Worm (Caenorhabditis elegans) whole organism, L4 larva: Measurements from ENCODE around the gene dnj-20.

Source experiments
- F26F4.8 ChIP-seq: fragments of 200-800 bp; sonication (Bioruptor generic); conservative IDR thresholded peaks from 2 replicates; pipeline ENCODE4 v1.3.6; 2022; ENCODE audit warnings: missing genetic modification characterization, missing compliant biosample characterization
- R02D3.7 ChIP-seq: fragments of 150-350 bp; sonication (generic microtip); optimal IDR thresholded peaks from 3 replicates; lab custom pipeline; 2014; ENCODE audit warnings: missing biosample characterization, missing genetic modification characterization
- T20F7.1 ChIP-seq: fragments of 200-800 bp; sonication (Bioruptor generic); optimal IDR thresholded peaks from 2 replicates; lab custom pipeline; 2018; ENCODE audit warnings: mild to moderate bottlenecking, missing genetic modification characterization, missing compliant biosample characterization
- T26A8.4 ChIP-seq: fragments of 200-800 bp; sonication (Bioruptor generic); IDR thresholded peaks from 2 replicates; pipeline ENCODE4 v1.3.6; 2022; ENCODE audit warnings: missing genetic modification characterization, missing compliant biosample characterization
- Y48G9A.11 ChIP-seq: fragments of 200-800 bp; sonication (Bioruptor generic); IDR thresholded peaks from 2 replicates; pipeline ENCODE4 v1.3.6; 2022; ENCODE audit warnings: missing genetic modification reagents, missing genetic modification characterization, missing compliant biosample characterization
- aha-1 ChIP-seq: fragments of 150-350 bp; peaks from one replicate; lab custom pipeline; 2014; ENCODE audit warnings: missing biosample characterization, missing genetic modification characterization
- aly-2 ChIP-seq: sonication (generic microtip); optimal IDR thresholded peaks from 2 replicates; lab custom pipeline; 2018; ENCODE audit warnings: missing biosample characterization, missing genetic modification characterization
- arid-1 ChIP-seq: fragments of 200-800 bp; sonication (Bioruptor generic); conservative IDR thresholded peaks from 2 replicates; pipeline ENCODE4 v1.3.6; 2022; ENCODE audit warnings: missing genetic modification reagents, missing genetic modification characterization, missing compliant biosample characterization
- attf-4 ChIP-seq: sonication (generic microtip); optimal IDR thresholded peaks from 3 replicates; lab custom pipeline; 2017; ENCODE audit warnings: missing biosample characterization, missing genetic modification characterization
- ceh-32 ChIP-seq: sonication (generic microtip); optimal IDR thresholded peaks from 2 replicates; lab custom pipeline; 2016; ENCODE audit warnings: mild to moderate bottlenecking, missing genetic modification characterization, missing compliant biosample characterization; ENCODE audit not compliant: poor library complexity
- ceh-62 ChIP-seq: sonication (generic microtip); optimal IDR thresholded peaks from 2 replicates; lab custom pipeline; 2017; ENCODE audit warnings: missing biosample characterization, missing genetic modification characterization
- cey-2 ChIP-seq: sonication (generic microtip); optimal IDR thresholded peaks from 3 replicates; lab custom pipeline; 2017; ENCODE audit warnings: missing genetic modification characterization, mild to moderate bottlenecking, missing compliant biosample characterization, antibody characterized with exemption, borderline replicate concordance; ENCODE audit not compliant: insufficient read depth
- daf-16 ChIP-seq, 3 experiments: sonication (generic microtip); optimal IDR thresholded peaks; 2 replicates each; lab custom pipeline; 2016 to 2017; ENCODE audit warnings: missing genetic modification characterization in 3 of 3, missing genetic modification reagents in 3 of 3, mild to moderate bottlenecking in 2 of 3, missing compliant biosample characterization in 2 of 3, missing biosample characterization in 1 of 3, moderate library complexity in 1 of 3
- dmd-8 ChIP-seq: fragments of 200-800 bp; sonication (Bioruptor generic); IDR thresholded peaks from 2 replicates; pipeline ENCODE4 v1.3.6; 2022; ENCODE audit warnings: missing genetic modification characterization, missing compliant biosample characterization
- dpl-1 ChIP-seq: fragments of 150-350 bp; optimal IDR thresholded peaks from 2 replicates; lab custom pipeline; 2014; ENCODE audit warnings: missing biosample characterization, missing genetic modification reagents, missing genetic modification characterization
- duxl-1 ChIP-seq: sonication (generic microtip); optimal IDR thresholded peaks from 2 replicates; lab custom pipeline; 2016; ENCODE audit warnings: mild to moderate bottlenecking, missing genetic modification characterization, moderate library complexity, missing compliant biosample characterization; ENCODE audit not compliant: poor library complexity
- dve-1 ChIP-seq: sonication (generic microtip); optimal IDR thresholded peaks from 2 replicates; lab custom pipeline; 2017; ENCODE audit warnings: antibody characterized with exemption, mild to moderate bottlenecking, missing genetic modification characterization, missing compliant biosample characterization; ENCODE audit not compliant: insufficient read depth
- fkh-10 ChIP-seq: fragments of 150-350 bp; optimal IDR thresholded peaks from 2 replicates; lab custom pipeline; 2014; ENCODE audit warnings: missing biosample characterization, missing genetic modification reagents, missing genetic modification characterization
- fos-1 ChIP-seq: fragments of 150-350 bp; optimal IDR thresholded peaks from 2 replicates; lab custom pipeline; 2014; ENCODE audit warnings: missing biosample characterization, missing genetic modification characterization
- hif-1 ChIP-seq, 2 experiments: sonication (generic microtip); optimal IDR thresholded peaks; 2 replicates each; lab custom pipeline; 2016 to 2017; ENCODE audit warnings: missing compliant biosample characterization in 2 of 2, missing genetic modification characterization in 2 of 2, missing genetic modification reagents in 2 of 2, missing genotype in 2 of 2, mild to moderate bottlenecking in 1 of 2
- hlh-11 ChIP-seq: fragments of 200-800 bp; sonication (Bioruptor generic); optimal IDR thresholded peaks from 2 replicates; lab custom pipeline; 2018; ENCODE audit warnings: mild to moderate bottlenecking, missing genetic modification characterization, missing compliant biosample characterization
- hlh-30 ChIP-seq: sonication (generic microtip); optimal IDR thresholded peaks from 2 replicates; lab custom pipeline; 2017; ENCODE audit warnings: antibody characterized with exemption, mild to moderate bottlenecking, missing genetic modification characterization, missing compliant biosample characterization; ENCODE audit not compliant: insufficient read depth
- jun-1 ChIP-seq: fragments of 150-350 bp; optimal IDR thresholded peaks from 2 replicates; lab custom pipeline; 2014; ENCODE audit warnings: missing biosample characterization, missing genetic modification reagents, missing genetic modification characterization
- lin-38 ChIP-seq: fragments of 200-800 bp; sonication (Bioruptor generic); IDR thresholded peaks from 2 replicates; pipeline ENCODE4 v1.3.6; 2022; ENCODE audit warnings: missing genetic modification reagents, missing genetic modification characterization, missing compliant biosample characterization
- lsy-2 ChIP-seq, 2 experiments: fragments of 150-350 bp in 1 of 2; sonication (generic microtip) in 1 of 2; optimal IDR thresholded peaks; 2 replicates each; lab custom pipeline; 2014 to 2017; ENCODE audit warnings: missing biosample characterization in 2 of 2, missing genetic modification characterization in 2 of 2
- madf-9 ChIP-seq: fragments of 200-800 bp; sonication (Bioruptor generic); conservative IDR thresholded peaks from 2 replicates; pipeline ENCODE4 v1.3.6; 2022; ENCODE audit warnings: missing genetic modification reagents, missing genetic modification characterization, missing compliant biosample characterization
- mep-1 ChIP-seq: fragments of 150-350 bp; sonication (generic microtip); optimal IDR thresholded peaks from 3 replicates; lab custom pipeline; 2014; ENCODE audit warnings: missing biosample characterization, missing genetic modification characterization
- mes-2 ChIP-seq: sonication (generic microtip); optimal IDR thresholded peaks from 2 replicates; lab custom pipeline; 2016; ENCODE audit warnings: missing genotype, mild to moderate bottlenecking, missing genetic modification characterization, missing compliant biosample characterization; ENCODE audit not compliant: poor library complexity, severe bottlenecking
- mxl-2 ChIP-seq: fragments of 200-800 bp; sonication (Bioruptor generic); conservative IDR thresholded peaks from 2 replicates; pipeline ENCODE4 v1.3.6; 2022; ENCODE audit warnings: missing genetic modification reagents, missing genetic modification characterization, missing compliant biosample characterization
- mxl-3 ChIP-seq: fragments of 200-800 bp; sonication (Bioruptor generic); optimal IDR thresholded peaks from 2 replicates; lab custom pipeline; 2018; ENCODE audit warnings: mild to moderate bottlenecking, missing genetic modification characterization, missing compliant biosample characterization
- nhr-11 ChIP-seq: fragments of 150-350 bp; optimal IDR thresholded peaks from 2 replicates; lab custom pipeline; 2014; ENCODE audit warnings: missing biosample characterization, missing genetic modification characterization
- nhr-28 ChIP-seq: fragments of 150-350 bp; optimal IDR thresholded peaks from 2 replicates; lab custom pipeline; 2014; ENCODE audit warnings: missing biosample characterization, missing genetic modification characterization
- nhr-41 ChIP-seq: fragments of 200-800 bp; sonication (Bioruptor generic); IDR thresholded peaks from 2 replicates; pipeline ENCODE4 v1.3.6; 2022; ENCODE audit warnings: missing genetic modification reagents, missing genetic modification characterization, missing compliant biosample characterization
- nhr-42 ChIP-seq: fragments of 200-800 bp; sonication (Bioruptor generic); IDR thresholded peaks from 2 replicates; pipeline ENCODE4 v1.3.6; 2022; ENCODE audit warnings: missing genetic modification characterization, missing compliant biosample characterization
- php-3 ChIP-seq: fragments of 200-800 bp; sonication (Bioruptor generic); IDR thresholded peaks from 2 replicates; pipeline ENCODE4 v1.3.6; 2022; ENCODE audit warnings: missing genetic modification reagents, missing genetic modification characterization, missing compliant biosample characterization
- pqm-1 ChIP-seq: sonication (generic microtip); optimal IDR thresholded peaks from 2 replicates; lab custom pipeline; 2017; ENCODE audit warnings: missing biosample characterization, missing genetic modification characterization
- sdz-12 ChIP-seq: fragments of 200-800 bp; sonication (Bioruptor generic); optimal IDR thresholded peaks from 2 replicates; lab custom pipeline; 2018; ENCODE audit warnings: mild to moderate bottlenecking, missing genetic modification characterization, missing compliant biosample characterization
- spr-1 ChIP-seq: sonication (generic microtip); optimal IDR thresholded peaks from 2 replicates; lab custom pipeline; 2016; ENCODE audit warnings: mild to moderate bottlenecking, missing genetic modification characterization, missing compliant biosample characterization
- spr-3 ChIP-seq: fragments of 200-800 bp; sonication (Bioruptor generic); optimal IDR thresholded peaks from 2 replicates; lab custom pipeline; 2018; ENCODE audit warnings: mild to moderate bottlenecking, missing genetic modification characterization, missing compliant biosample characterization
- tra-1 ChIP-seq: fragments of 200-800 bp; sonication (Bioruptor generic); IDR thresholded peaks from 2 replicates; pipeline ENCODE4 v1.3.6; 2022; ENCODE audit warnings: missing genetic modification reagents, missing genetic modification characterization, missing compliant biosample characterization
- unc-62 ChIP-seq, 3 experiments: fragments of 150-350 bp in 1 of 3; sonication (generic microtip); optimal IDR thresholded peaks in 2 of 3; peaks in 1 of 3; 1 replicate in 1 of 3; 2 replicates in 2 of 3; lab custom pipeline; 2014 to 2017; ENCODE audit warnings: missing biosample characterization in 3 of 3, missing genetic modification characterization in 3 of 3, missing genetic modification reagents in 3 of 3, missing genotype in 1 of 3
- zag-1 ChIP-seq: fragments of 150-350 bp; optimal IDR thresholded peaks from 2 replicates; lab custom pipeline; 2014; ENCODE audit warnings: missing biosample characterization, missing genetic modification characterization
- zfp-2 ChIP-seq: sonication (generic microtip); optimal IDR thresholded peaks from 2 replicates; lab custom pipeline; 2016; ENCODE audit warnings: mild to moderate bottlenecking, missing genetic modification characterization, missing compliant biosample characterization

Gene dnj-20

DNA sequence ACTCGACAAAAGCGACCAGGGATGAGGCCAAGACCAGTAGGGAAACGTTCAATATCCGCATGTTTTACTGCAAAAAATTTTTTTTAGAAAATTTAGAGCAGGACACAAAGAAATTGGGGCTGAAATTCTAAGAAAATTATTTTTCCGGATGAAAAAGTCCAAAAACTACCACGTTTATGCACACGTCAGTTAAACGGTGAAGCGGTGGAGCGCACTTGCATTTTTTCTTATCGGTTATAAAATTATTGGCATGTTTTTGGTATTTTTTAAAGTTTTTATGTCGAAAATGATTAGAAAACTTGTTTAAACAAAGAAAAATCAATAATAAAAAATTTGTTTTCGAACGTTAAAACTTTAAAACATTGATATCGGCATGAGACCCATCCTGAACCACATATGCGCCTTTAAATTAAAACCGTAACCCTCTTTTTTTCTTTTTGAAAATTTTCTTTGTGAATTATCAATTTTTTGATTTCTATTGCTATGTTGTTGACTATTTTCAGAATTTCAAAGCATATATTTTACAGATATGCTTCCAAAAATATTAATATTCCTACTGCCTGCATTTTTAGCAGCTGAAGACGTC is at the start of gene dnj-20, which contains the start of gene ZK1307.8:
Gene dnj-20 (minus strand): TSS at position 67 of the 586 bp plus-strand sequence.
Gene ZK1307.8 (plus strand): TSS at position 504 of the 586 bp plus-strand sequence.
- TF ChIP-seq jun-1 (tag; lab: Kevin White, UChicago) (no peak), dmd-8 (GFP tag; lab: Robert Waterston, UW) (no peak), pqm-1 (tag; lab: Kevin White, UChicago) (peak; percentile 25), mep-1 (tag; lab: Kevin White, UChicago) (peak; percentile 24), T20F7.1 (GFP tag; lab: Kevin White, UChicago) (no peak), T26A8.4 (GFP tag; lab: Robert Waterston, UW) (no peak), hlh-11 (tag; lab: Kevin White, UChicago) (no peak), nhr-42 (GFP tag; lab: Robert Waterston, UW) (no peak), hlh-30 (tag; lab: Kevin White, UChicago) (peak; percentile 1), dpl-1 (GFP tag; lab: Kevin White, UChicago) (peak; percentile 22), lsy-2 (tag; optimal IDR thresholded peaks at IDR 0.05; lab: Kevin White, UChicago) (peak in 1 of 2 experiments; percentile 56), mes-2 (tag; lab: Kevin White, UChicago) (peak; percentile 40), mxl-3 (GFP tag; lab: Kevin White, UChicago) (peak; percentile 5), daf-16 (GFP tag; optimal IDR thresholded peaks at IDR 0.05; lab: Kevin White, UChicago) (no peak), daf-16 (tag; optimal IDR thresholded peaks at IDR 0.05; lab: Kevin White, UChicago) (peak; percentile 63), zag-1 (tag; lab: Kevin White, UChicago) (no peak), madf-9 (no peak), lin-38 (GFP tag; lab: Robert Waterston, UW) (peak; percentile 73), nhr-11 (tag; lab: Kevin White, UChicago) (peak; percentile 23), F26F4.8 (GFP tag; lab: Robert Waterston, UW) (no peak), sdz-12 (GFP tag; lab: Kevin White, UChicago) (no peak)
- TF ChIP-seq, all 104 proteins: peak for 10

DNA sequence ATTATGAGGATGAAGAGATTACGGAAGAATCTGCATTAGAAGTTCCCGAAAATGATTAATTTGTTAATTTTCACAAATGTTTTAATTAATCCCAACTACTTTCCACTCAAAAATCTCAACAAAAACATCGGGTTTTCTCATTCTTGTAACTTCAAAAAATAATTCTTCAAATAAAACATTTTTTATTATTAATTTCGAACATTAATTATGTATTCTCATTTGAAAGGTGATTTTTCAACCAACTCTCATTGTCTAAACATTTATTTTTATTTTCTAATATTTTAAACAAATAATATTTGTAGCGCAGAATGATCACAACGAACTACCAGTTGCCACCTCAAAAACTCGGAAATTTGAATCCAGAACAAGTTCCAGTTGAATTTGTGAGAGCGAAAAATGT is 47.3 kb upstream of the dnj-20 start, which contains the start of gene ZK1320.7:
Gene ZK1320.7 (plus strand): TSS at position 301 of the 400 bp plus-strand sequence.
- TF ChIP-seq duxl-1 (no peak), spr-3 (GFP tag; lab: Kevin White, UChicago) (no peak), dpl-1 (GFP tag; lab: Kevin White, UChicago) (no peak), arid-1 (GFP tag; lab: Robert Waterston, UW) (no peak), zfp-2 (no peak), fos-1 (tag; lab: Kevin White, UChicago) (no peak), pqm-1 (tag; lab: Kevin White, UChicago) (no peak), mxl-2 (GFP tag; lab: Robert Waterston, UW) (no peak), dve-1 (no peak)

DNA sequence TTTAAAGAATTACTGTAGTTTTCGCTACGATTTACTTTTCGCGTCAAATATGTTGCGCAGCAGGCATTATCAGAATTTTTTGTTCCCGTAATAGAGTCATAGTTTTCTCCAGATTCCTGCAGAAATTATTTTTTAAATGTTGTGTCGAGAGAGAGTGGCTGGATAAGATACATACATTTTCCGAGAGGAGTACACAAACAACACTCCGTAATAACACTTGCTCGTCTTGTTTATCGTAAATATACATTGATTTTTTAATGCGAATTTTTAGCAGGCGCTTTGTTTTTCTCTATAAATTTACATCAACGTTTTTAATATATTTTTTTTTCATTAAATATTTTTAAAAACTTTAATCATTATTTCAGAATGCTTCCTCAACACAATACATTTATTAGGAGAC is 45.0 kb upstream of the dnj-20 start, which contains the start of gene taf-8:
Gene taf-8 (plus strand): TSS at position 360 of the 400 bp plus-strand sequence.
- TF ChIP-seq dpl-1 (GFP tag; lab: Kevin White, UChicago) (peak; percentile 66), spr-1 (tag; lab: Kevin White, UChicago) (no peak), aha-1 (tag; lab: Kevin White, UChicago) (peak; percentile 78), attf-4 (tag; lab: Kevin White, UChicago) (no peak), nhr-41 (GFP tag; lab: Robert Waterston, UW) (no peak), ceh-32 (tag; lab: Kevin White, UChicago) (no peak), aly-2 (tag; lab: Kevin White, UChicago) (no peak), T20F7.1 (GFP tag; lab: Kevin White, UChicago) (peak; percentile 97), tra-1 (GFP tag; lab: Robert Waterston, UW) (no peak), fkh-10 (GFP tag; lab: Kevin White, UChicago) (peak; percentile 26), nhr-11 (tag; lab: Kevin White, UChicago) (peak; percentile 21), cey-2 (tag; lab: Kevin White, UChicago) (no peak), Y48G9A.11 (GFP tag; lab: Robert Waterston, UW) (peak; percentile 98), mes-2 (tag; lab: Kevin White, UChicago) (peak; percentile 60), nhr-28 (tag; lab: Kevin White, UChicago) (peak; percentile 9), php-3 (no peak), ceh-62 (no peak), lsy-2 (tag; optimal IDR thresholded peaks at IDR 0.05; lab: Kevin White, UChicago) (peak in 1 of 2 experiments; percentile 82), unc-62 (GFP tag; optimal IDR thresholded peaks at IDR 0.05 in 1 of 2; lab: Kevin White, UChicago) (peak in 1 of 2 experiments; percentile 59), unc-62 (tag; optimal IDR thresholded peaks at IDR 0.05; lab: Kevin White, UChicago) (no peak), R02D3.7 (tag; lab: Kevin White, UChicago) (peak; percentile 68), zag-1 (tag; lab: Kevin White, UChicago) (no peak), hif-1 (tag; optimal IDR thresholded peaks at IDR 0.05; lab: Kevin White, UChicago) (no peak), daf-16 (GFP tag; optimal IDR thresholded peaks at IDR 0.05; lab: Kevin White, UChicago) (no peak), daf-16 (tag; optimal IDR thresholded peaks at IDR 0.05; lab: Kevin White, UChicago) (peak; percentile 42)
